Fruit fly (Drosophila melanogaster): Measurements from ENCODE around the gene Nprl3.

DNA sequence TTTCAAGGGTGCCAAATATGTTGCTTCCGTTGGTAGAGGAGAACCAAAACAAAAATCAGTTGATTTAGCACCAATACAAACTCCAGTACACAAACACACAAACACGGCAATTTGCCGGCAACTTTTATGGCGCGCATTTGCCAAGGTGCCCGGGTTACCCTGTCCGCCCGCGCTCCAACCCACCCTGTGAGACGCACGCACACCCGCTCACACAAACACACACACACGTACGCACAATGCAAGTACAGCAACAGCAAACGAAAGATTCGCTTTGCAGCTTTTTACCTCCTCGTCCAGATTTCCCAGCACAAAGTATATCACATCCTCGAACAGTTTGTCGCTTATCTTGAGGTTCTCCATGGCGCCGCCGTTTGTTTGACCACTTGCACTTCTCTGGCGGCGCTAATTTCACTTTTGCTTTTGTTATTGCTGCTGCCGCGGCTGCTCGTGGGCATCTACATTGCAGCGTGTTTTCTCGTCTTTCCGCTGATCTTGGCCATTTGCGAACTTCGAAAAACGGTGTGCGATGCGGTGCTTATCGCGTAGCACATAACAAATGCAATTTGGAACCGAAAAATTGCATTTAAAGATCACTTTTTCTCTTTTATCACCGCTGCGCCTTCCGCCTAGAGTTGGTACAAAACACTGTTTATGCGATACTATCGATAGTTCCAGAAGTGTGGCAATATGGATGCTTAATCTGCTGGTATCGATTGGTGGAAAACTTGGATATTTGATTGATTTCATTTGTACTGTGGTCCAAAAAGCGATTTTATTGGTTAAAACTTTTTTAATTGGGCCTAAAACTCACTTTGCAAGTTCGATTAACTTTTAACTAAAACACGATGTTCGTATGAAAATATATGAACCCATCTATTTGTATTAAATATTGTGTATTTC, 27.1 kb upstream of the Nprl3 start, which contains the start of gene Ptip:
- TF ChIP-seq EcR (GFP tag; optimal IDR thresholded peaks at IDR 0.05) (no peak), gl (tag; optimal IDR thresholded peaks at IDR 0.05) (peak; percentile 40)

Measured in whole organism, pupa.